Worm (Caenorhabditis elegans) whole organism, L1 larva: ENCODE measurements around the gene plg-1.

Experiments
- aha-1 ChIP-seq: fragments of 150-350 bp; optimal IDR thresholded peaks from 2 replicates; lab custom pipeline; 2014; ENCODE audit warnings: missing biosample characterization, missing genetic modification characterization
- ceh-63 ChIP-seq: fragments of 200-800 bp; sonication (Bioruptor generic); optimal IDR thresholded peaks from 2 replicates; lab custom pipeline; 2018; ENCODE audit warnings: mild to moderate bottlenecking, missing genetic modification characterization, missing compliant biosample characterization
- elt-3 ChIP-seq, 6 experiments: fragments of 150-350 bp in 1 of 6; sonication (generic microtip); optimal IDR thresholded peaks; 2 replicates each; lab custom pipeline; 2017 to 2018; ENCODE audit warnings: missing biosample characterization in 6 of 6, missing genetic modification characterization in 6 of 6, inconsistent platforms in 1 of 6
- jun-1 ChIP-seq: fragments of 150-350 bp; optimal IDR thresholded peaks from 2 replicates; lab custom pipeline; 2014; ENCODE audit warnings: missing biosample characterization, missing genetic modification reagents, missing genetic modification characterization
- lsy-2 ChIP-seq, 2 experiments: fragments of 150-350 bp; optimal IDR thresholded peaks; 2 replicates each; lab custom pipeline; 2014; ENCODE audit warnings: missing biosample characterization in 2 of 2, missing genetic modification characterization in 2 of 2
- nhr-19 ChIP-seq: fragments of 200-800 bp; sonication (Bioruptor generic); conservative IDR thresholded peaks from 2 replicates; pipeline ENCODE4 v1.3.6; 2022; ENCODE audit warnings: missing genetic modification characterization, missing compliant biosample characterization
- nhr-47 ChIP-seq: sonication (generic microtip); optimal IDR thresholded peaks from 2 replicates; lab custom pipeline; 2016; ENCODE audit warnings: mild to moderate bottlenecking, missing genetic modification characterization, moderate library complexity, missing compliant biosample characterization
- nhr-76 ChIP-seq: sonication (generic microtip); optimal IDR thresholded peaks from 2 replicates; lab custom pipeline; 2017; ENCODE audit warnings: missing biosample characterization, missing genetic modification characterization
- nhr-77 ChIP-seq: fragments of 150-350 bp; optimal IDR thresholded peaks from 2 replicates; lab custom pipeline; 2014; ENCODE audit warnings: missing biosample characterization, missing genetic modification characterization

ce11 chrIII:8847722-8848121, 4.3 kb upstream of the plg-1 start:
- TF ChIP-seq ceh-63 (GFP tag; lab: Kevin White, UChicago), result no peak
- no peak for TF ChIP-seq aha-1
- no peak for TF ChIP-seq nhr-77 (tag; lab: Kevin White, UChicago)
- TF ChIP-seq jun-1 (tag; lab: Kevin White, UChicago), result no peak
- peak in 1 of 6 experiments; percentile 45 for TF ChIP-seq elt-3 (tag; optimal IDR thresholded peaks at IDR 0.05; lab: Kevin White, UChicago)
- TF ChIP-seq lsy-2 (tag; optimal IDR thresholded peaks at IDR 0.05; lab: Kevin White, UChicago), result peak; percentile 66 to 74
- TF ChIP-seq nhr-47, result peak; percentile 63
- peak; percentile 35; the same call in 1 of the 2 replicates for TF ChIP-seq nhr-19 (GFP tag; lab: Robert Waterston, UW)
- no peak for TF ChIP-seq nhr-76 (tag; lab: Kevin White, UChicago)
